Worm (Caenorhabditis elegans) whole organism, late embryonic: ENCODE data around the gene gly-5.

Experiments used
- ceh-14 ChIP-seq: sonication (generic microtip); optimal IDR thresholded peaks from 2 replicates; lab custom pipeline; 2016; ENCODE audit warnings: missing genotype, missing genetic modification characterization, missing compliant biosample characterization
- ceh-2 ChIP-seq: sonication (generic microtip); optimal IDR thresholded peaks from 2 replicates; lab custom pipeline; 2016; ENCODE audit warnings: missing genotype, missing genetic modification characterization, missing compliant biosample characterization
- ceh-34 ChIP-seq: sonication (generic microtip); optimal IDR thresholded peaks from 2 replicates; lab custom pipeline; 2016; ENCODE audit warnings: mild to moderate bottlenecking, missing genetic modification characterization, missing compliant biosample characterization
- elt-4 ChIP-seq: sonication (generic microtip); optimal IDR thresholded peaks from 2 replicates; lab custom pipeline; 2016; ENCODE audit warnings: missing genetic modification characterization, missing compliant biosample characterization
- fax-1 ChIP-seq: sonication (generic microtip); optimal IDR thresholded peaks from 2 replicates; lab custom pipeline; 2016; ENCODE audit warnings: missing genotype, missing genetic modification characterization, missing compliant biosample characterization
- fkh-10 ChIP-seq: fragments of 150-350 bp; optimal IDR thresholded peaks from 2 replicates; lab custom pipeline; 2014; ENCODE audit warnings: missing biosample characterization, missing genetic modification reagents, missing genetic modification characterization
- hlh-15 ChIP-seq: sonication (generic microtip); optimal IDR thresholded peaks from 2 replicates; lab custom pipeline; 2016; ENCODE audit warnings: missing genetic modification characterization, missing compliant biosample characterization
- rnt-1 ChIP-seq: sonication (generic microtip); optimal IDR thresholded peaks from 2 replicates; lab custom pipeline; 2016; ENCODE audit warnings: missing genetic modification characterization, missing compliant biosample characterization

Gene gly-5

DNA sequence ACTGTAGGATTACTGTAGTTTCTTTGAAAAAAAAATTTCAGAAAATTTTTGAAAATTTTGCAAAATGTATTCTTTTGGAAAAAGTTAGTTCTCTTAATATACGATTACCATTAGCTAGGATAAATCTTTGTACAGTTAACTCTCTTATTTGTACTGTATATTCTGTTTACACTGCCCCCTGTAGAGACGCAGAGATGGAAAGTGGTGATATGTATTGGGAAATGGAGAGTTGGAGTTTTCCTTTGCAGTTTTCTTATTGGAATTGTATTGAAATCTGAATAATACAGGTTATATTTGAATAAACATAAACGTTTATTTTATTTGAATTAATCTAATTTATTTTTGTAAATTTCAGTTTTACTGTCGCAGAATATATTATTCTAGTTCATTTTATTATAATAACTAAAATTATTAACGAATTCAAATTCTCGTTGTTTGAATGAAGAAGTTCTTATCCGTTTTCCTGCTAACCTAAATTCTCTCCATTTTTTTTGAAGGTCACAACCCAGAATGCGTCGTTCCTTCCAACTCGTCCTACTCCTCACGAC lies 67.1 kb downstream of the gly-5 start, which contains the start of gene F56A8.9:
Gene F56A8.9 (plus strand): TSS at position 498 of the 548 bp plus-strand sequence.
- TF ChIP-seq rnt-1 (no peak), ceh-34 (no peak), hlh-15 (tag; lab: Kevin White, UChicago) (no peak), ceh-14 (no peak), fkh-10 (no peak), fax-1 (tag; lab: Kevin White, UChicago) (no peak), ceh-2 (tag; lab: Kevin White, UChicago) (no peak), elt-4 (tag; lab: Kevin White, UChicago) (no peak)
- TF ChIP-seq, all 69 proteins: peak for 0
